Worm (Caenorhabditis elegans) whole organism, late embryonic: ENCODE results near the gene W04G3.13.

ENCODE experiments used
- ceh-2 ChIP-seq: sonication (generic microtip); optimal IDR thresholded peaks from 2 replicates; lab custom pipeline; 2016; ENCODE audit warnings: missing genotype, missing genetic modification characterization, missing compliant biosample characterization
- ceh-30 ChIP-seq: fragments of 150-350 bp; optimal IDR thresholded peaks from 2 replicates; lab custom pipeline; 2014; ENCODE audit warnings: missing biosample characterization, missing genetic modification characterization
- ceh-31 ChIP-seq: sonication (generic microtip); optimal IDR thresholded peaks from 2 replicates; lab custom pipeline; 2016; ENCODE audit warnings: missing genetic modification characterization, missing compliant biosample characterization
- elt-2 ChIP-seq: sonication (generic microtip); optimal IDR thresholded peaks from 2 replicates; lab custom pipeline; 2016; ENCODE audit warnings: missing genetic modification reagents, missing genetic modification characterization, missing compliant biosample characterization
- eyg-1 ChIP-seq: sonication (generic microtip); optimal IDR thresholded peaks from 2 replicates; lab custom pipeline; 2016; ENCODE audit warnings: missing genotype, missing genetic modification characterization, missing compliant biosample characterization
- hlh-15 ChIP-seq: sonication (generic microtip); optimal IDR thresholded peaks from 2 replicates; lab custom pipeline; 2016; ENCODE audit warnings: missing genetic modification characterization, missing compliant biosample characterization
- nhr-11 ChIP-seq: fragments of 150-350 bp; optimal IDR thresholded peaks from 2 replicates; lab custom pipeline; 2014; ENCODE audit warnings: missing biosample characterization, missing genetic modification characterization
- pag-3 ChIP-seq: sonication (generic microtip); optimal IDR thresholded peaks from 2 replicates; lab custom pipeline; 2016; ENCODE audit warnings: missing compliant biosample characterization, missing genetic modification characterization, borderline replicate concordance
- pha-4 ChIP-seq: fragments of 150-350 bp; optimal IDR thresholded peaks from 2 replicates; lab custom pipeline; 2018; ENCODE audit warnings: missing biosample characterization, missing genetic modification reagents, missing genetic modification characterization
- rnt-1 ChIP-seq: sonication (generic microtip); optimal IDR thresholded peaks from 2 replicates; lab custom pipeline; 2016; ENCODE audit warnings: missing genetic modification characterization, missing compliant biosample characterization
- tbx-7 ChIP-seq: sonication (generic microtip); optimal IDR thresholded peaks from 2 replicates; lab custom pipeline; 2016; ENCODE audit warnings: missing genotype, missing genetic modification characterization, missing compliant biosample characterization
- unc-55 ChIP-seq: sonication (generic microtip); optimal IDR thresholded peaks from 2 replicates; lab custom pipeline; 2017; ENCODE audit warnings: missing biosample characterization, missing genetic modification reagents, missing genetic modification characterization

DNA sequence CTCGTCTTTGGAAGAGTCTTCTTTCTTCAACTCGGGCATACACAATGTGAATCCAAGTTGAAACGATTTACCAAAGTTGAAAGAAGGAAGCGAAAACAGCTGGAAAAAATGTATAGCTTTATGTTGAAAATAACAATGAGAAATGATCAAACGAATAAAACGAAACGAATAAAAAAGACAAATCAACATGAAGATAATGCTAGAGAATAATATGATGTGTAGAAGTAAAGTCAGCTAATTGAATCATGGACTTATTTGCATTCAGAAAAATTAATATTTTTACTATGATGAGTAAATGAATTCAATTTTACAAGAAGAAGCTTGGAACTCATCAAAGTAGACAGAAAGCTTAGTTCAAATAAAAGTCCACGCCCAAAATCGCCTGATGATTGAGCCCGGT is 46.0 kb upstream of the W04G3.13 start, which contains the start of gene alr-1:
- TF ChIP-seq elt-2 (tag; lab: Kevin White, UChicago) (no peak), unc-55 (GFP tag; lab: Kevin White, UChicago) (no peak), rnt-1 (no peak), pag-3 (tag; lab: Kevin White, UChicago) (no peak), eyg-1 (tag; lab: Kevin White, UChicago) (no peak), ceh-31 (tag; lab: Kevin White, UChicago) (no peak), nhr-11 (tag; lab: Kevin White, UChicago) (no peak), ceh-30 (tag; lab: Kevin White, UChicago) (no peak), pha-4 (tag; lab: Kevin White, UChicago) (no peak), ceh-2 (tag; lab: Kevin White, UChicago) (no peak), tbx-7 (tag; lab: Kevin White, UChicago) (no peak), hlh-15 (tag; lab: Kevin White, UChicago) (no peak)
